Fruit fly (Drosophila melanogaster) whole organism, embryonic: ENCODE data around the gene hog.
A peak's percentile ranks its signal among the peaks of the same experiment; 100 is the strongest.

Experiments
- Abd-B ChIP-seq: fragments of 200-800 bp; sonication (Bioruptor generic); optimal IDR thresholded peaks from 2 replicates; lab custom pipeline; 2018; ENCODE audit warnings: missing biosample characterization, mild to moderate bottlenecking, missing genetic modification characterization, moderate library complexity
- Adf1 ChIP-seq: fragments of 200-800 bp; sonication (Bioruptor generic); IDR thresholded peaks from 2 replicates; pipeline ENCODE4 v1.3.6; 2022; ENCODE audit warnings: missing biosample characterization, missing genetic modification characterization
- Aef1 ChIP-seq: fragments of 200-800 bp; sonication (Bioruptor generic); IDR thresholded peaks from 3 replicates; pipeline ENCODE4 v1.3.6; 2022; ENCODE audit warnings: missing biosample characterization, missing genetic modification characterization
- CG10366 ChIP-seq: fragments of 200-800 bp; sonication (Bioruptor generic); IDR thresholded peaks from 2 replicates; pipeline ENCODE4 v1.3.6; 2022; ENCODE audit warnings: missing biosample characterization, missing genetic modification characterization
- CG11093 ChIP-seq: fragments of 200-800 bp; sonication (Bioruptor generic); IDR thresholded peaks from 3 replicates; pipeline ENCODE4 v1.3.6; 2022; ENCODE audit warnings: missing biosample characterization, missing genetic modification characterization
- CG12219 ChIP-seq: fragments of 200-800 bp; sonication (Bioruptor generic); optimal IDR thresholded peaks from 3 replicates; lab custom pipeline; 2018; ENCODE audit warnings: missing biosample characterization, mild to moderate bottlenecking, missing genetic modification characterization
- CG13123 ChIP-seq: fragments of 200-800 bp; sonication (Bioruptor generic); optimal IDR thresholded peaks from 2 replicates; lab custom pipeline; 2016; ENCODE audit warnings: missing biosample characterization, missing genetic modification characterization
- CG13894 ChIP-seq: fragments of 200-800 bp; sonication (Bioruptor generic); optimal IDR thresholded peaks from 3 replicates; lab custom pipeline; 2018; ENCODE audit warnings: missing biosample characterization, mild to moderate bottlenecking, missing genetic modification characterization, moderate library complexity
- CG14667 ChIP-seq: fragments of 200-800 bp; sonication (Bioruptor generic); IDR thresholded peaks from 2 replicates; pipeline ENCODE4 v1.3.6; 2022; ENCODE audit warnings: missing biosample characterization, missing genetic modification characterization
- CG14860 ChIP-seq: fragments of 200-800 bp; sonication (Bioruptor generic); IDR thresholded peaks from 3 replicates; pipeline ENCODE4 v1.3.6; 2022; ENCODE audit warnings: missing biosample characterization, missing genetic modification characterization; ENCODE audit not compliant: partially characterized antibody
- CG17328 ChIP-seq: fragments of 200-800 bp; sonication (Bioruptor generic); IDR thresholded peaks from 2 replicates; pipeline ENCODE4 v1.3.6; 2022; ENCODE audit warnings: missing biosample characterization, missing genetic modification characterization
- CG17359 ChIP-seq: fragments of 200-800 bp; sonication (Bioruptor generic); optimal IDR thresholded peaks from 3 replicates; lab custom pipeline; 2018; ENCODE audit warnings: missing biosample characterization, mild to moderate bottlenecking, missing genetic modification characterization, moderate library complexity
- CG18599 ChIP-seq: fragments of 200-800 bp; sonication (Bioruptor generic); optimal IDR thresholded peaks from 3 replicates; lab custom pipeline; 2017; ENCODE audit warnings: missing biosample characterization, missing genetic modification characterization, mild to moderate bottlenecking, moderate library complexity, missing genetic modification reagents
- CG18619 ChIP-seq: fragments of 200-800 bp; sonication (Bioruptor generic); optimal IDR thresholded peaks from 3 replicates; lab custom pipeline; 2017; ENCODE audit warnings: missing biosample characterization, mild to moderate bottlenecking, missing genetic modification characterization
- CG2678 ChIP-seq: fragments of 200-800 bp; sonication (Bioruptor generic); optimal IDR thresholded peaks from 3 replicates; lab custom pipeline; 2019; ENCODE audit warnings: missing biosample characterization, mild to moderate bottlenecking, missing genetic modification characterization, moderate library complexity
- CG4328 ChIP-seq: fragments of 200-800 bp; sonication (Bioruptor generic); optimal IDR thresholded peaks from 3 replicates; lab custom pipeline; 2017; ENCODE audit warnings: missing biosample characterization, missing genetic modification reagents, missing genetic modification characterization
- CG4424 ChIP-seq: fragments of 200-800 bp; sonication (Bioruptor generic); optimal IDR thresholded peaks from 3 replicates; lab custom pipeline; 2016; ENCODE audit warnings: missing biosample characterization, missing genetic modification characterization
- CG6683 ChIP-seq: fragments of 200-800 bp; sonication (Bioruptor generic); optimal IDR thresholded peaks from 2 replicates; lab custom pipeline; 2017; ENCODE audit warnings: missing biosample characterization, mild to moderate bottlenecking, missing genetic modification characterization, missing genetic modification reagents
- CG6765 ChIP-seq: fragments of 200-800 bp; sonication (Bioruptor generic); optimal IDR thresholded peaks from 3 replicates; lab custom pipeline; 2017; ENCODE audit warnings: missing biosample characterization, mild to moderate bottlenecking, missing genetic modification characterization
- CG7745 ChIP-seq: fragments of 200-800 bp; sonication (Bioruptor generic); optimal IDR thresholded peaks from 2 replicates; lab custom pipeline; 2018; ENCODE audit warnings: missing biosample characterization, mild to moderate bottlenecking, missing genetic modification characterization, moderate library complexity
- CG8359 ChIP-seq: fragments of 200-800 bp; sonication (Bioruptor generic); optimal IDR thresholded peaks from 2 replicates; lab custom pipeline; 2017; ENCODE audit warnings: missing biosample characterization, mild to moderate bottlenecking, missing genetic modification characterization, borderline replicate concordance
- CG8924 ChIP-seq: fragments of 200-800 bp; optimal IDR thresholded peaks from 3 replicates; lab custom pipeline; 2019; ENCODE audit warnings: missing biosample characterization, mild to moderate bottlenecking, missing genetic modification characterization, moderate library complexity
- CG9932 ChIP-seq: fragments of 200-800 bp; sonication (Bioruptor generic); IDR thresholded peaks from 2 replicates; pipeline ENCODE4 v1.3.6; 2022; ENCODE audit warnings: missing biosample characterization, missing genetic modification characterization
- CTCF ChIP-seq: fragments of 200-800 bp; sonication (Bioruptor generic); optimal IDR thresholded peaks from 2 replicates; lab custom pipeline; 2017; ENCODE audit warnings: missing biosample characterization, mild to moderate bottlenecking, missing genetic modification characterization, moderate library complexity
- CoRest ChIP-seq: fragments of 200-800 bp; sonication (Bioruptor generic); optimal IDR thresholded peaks from 3 replicates; lab custom pipeline; 2018; ENCODE audit warnings: missing biosample characterization, mild to moderate bottlenecking, missing genetic modification characterization, moderate library complexity
- Deaf1 ChIP-seq: fragments of 200-800 bp; optimal IDR thresholded peaks from 3 replicates; lab custom pipeline; 2019; ENCODE audit warnings: missing biosample characterization, mild to moderate bottlenecking, missing genetic modification characterization, moderate library complexity
- Dp ChIP-seq: fragments of 200-800 bp; sonication (Bioruptor generic); optimal IDR thresholded peaks from 2 replicates; lab custom pipeline; 2018; ENCODE audit warnings: missing biosample characterization, mild to moderate bottlenecking, missing genetic modification characterization, moderate library complexity
- E2f1 ChIP-seq: fragments of 200-800 bp; sonication (Bioruptor generic); IDR thresholded peaks from 2 replicates; pipeline ENCODE4 v1.3.6; 2022; ENCODE audit warnings: missing biosample characterization, missing genetic modification characterization
- HHEX ChIP-seq: fragments of 200-800 bp; sonication (Bioruptor generic); optimal IDR thresholded peaks from 3 replicates; lab custom pipeline; 2017; ENCODE audit warnings: missing biosample characterization, mild to moderate bottlenecking, missing genetic modification characterization, missing genetic modification reagents
- HLH3B ChIP-seq: fragments of 200-800 bp; sonication (Bioruptor generic); IDR thresholded peaks from 2 replicates; pipeline ENCODE4 v1.3.6; 2022; ENCODE audit warnings: missing biosample characterization, missing genetic modification characterization
- HLH4C ChIP-seq: fragments of 200-800 bp; sonication (Bioruptor generic); IDR thresholded peaks from 3 replicates; pipeline ENCODE4 v1.3.6; 2022; ENCODE audit warnings: missing biosample characterization, missing genetic modification characterization; ENCODE audit not compliant: partially characterized antibody
- HLH54F ChIP-seq: fragments of 200-800 bp; sonication (Bioruptor generic); optimal IDR thresholded peaks from 3 replicates; lab custom pipeline; 2016; ENCODE audit warnings: missing biosample characterization, missing genetic modification characterization
- NfI ChIP-seq: fragments of 200-800 bp; sonication (Bioruptor generic); optimal IDR thresholded peaks from 3 replicates; lab custom pipeline; 2018; ENCODE audit warnings: missing biosample characterization, mild to moderate bottlenecking, missing genetic modification characterization, moderate library complexity
- Ptx1 ChIP-seq: fragments of 200-800 bp; sonication (Bioruptor generic); IDR thresholded peaks from 2 replicates; pipeline ENCODE4 v1.3.6; 2022; ENCODE audit warnings: missing biosample characterization, missing genetic modification characterization
- Side ChIP-seq: fragments of 200-800 bp; sonication (Bioruptor generic); optimal IDR thresholded peaks from 2 replicates; lab custom pipeline; 2016; ENCODE audit warnings: missing biosample characterization, missing genetic modification characterization
- Sry-β ChIP-seq: fragments of 200-800 bp; sonication (Bioruptor generic); optimal IDR thresholded peaks from 2 replicates; lab custom pipeline; 2018; ENCODE audit warnings: missing biosample characterization, mild to moderate bottlenecking, missing genetic modification characterization, moderate library complexity
- ara ChIP-seq: fragments of 200-800 bp; sonication (Bioruptor generic); IDR thresholded peaks from 2 replicates; pipeline ENCODE4 v1.3.6; 2022; ENCODE audit warnings: missing biosample characterization, missing genetic modification characterization
- cwo ChIP-seq: fragments of 200-800 bp; sonication (Bioruptor generic); optimal IDR thresholded peaks from 3 replicates; lab custom pipeline; 2017; ENCODE audit warnings: missing biosample characterization, missing genetic modification characterization, mild to moderate bottlenecking, moderate library complexity, missing genetic modification reagents
- dysf ChIP-seq: fragments of 200-800 bp; sonication (Bioruptor generic); IDR thresholded peaks from 3 replicates; pipeline ENCODE4 v1.3.6; 2022; ENCODE audit warnings: missing biosample characterization, missing genetic modification characterization
- fd102C ChIP-seq: fragments of 200-800 bp; sonication (Bioruptor generic); optimal IDR thresholded peaks from 2 replicates; lab custom pipeline; 2018; ENCODE audit warnings: missing biosample characterization, mild to moderate bottlenecking, missing genetic modification characterization, moderate library complexity
- fd96Cb ChIP-seq: fragments of 200-800 bp; sonication (Bioruptor generic); optimal IDR thresholded peaks from 2 replicates; lab custom pipeline; 2018; ENCODE audit warnings: missing biosample characterization, mild to moderate bottlenecking, missing genetic modification characterization, moderate library complexity
- gce ChIP-seq: fragments of 200-800 bp; sonication (Bioruptor generic); IDR thresholded peaks from 3 replicates; pipeline ENCODE4 v1.3.6; 2022; ENCODE audit warnings: missing biosample characterization, missing genetic modification characterization
- grau ChIP-seq: fragments of 200-800 bp; optimal IDR thresholded peaks from 3 replicates; lab custom pipeline; 2019; ENCODE audit warnings: missing biosample characterization, mild to moderate bottlenecking, missing genetic modification characterization, moderate library complexity
- gsb-n ChIP-seq: fragments of 200-800 bp; sonication (Bioruptor generic); optimal IDR thresholded peaks from 3 replicates; lab custom pipeline; 2018; ENCODE audit warnings: missing biosample characterization, mild to moderate bottlenecking, missing genetic modification characterization
- knrl ChIP-seq: fragments of 200-800 bp; sonication (Bioruptor generic); IDR thresholded peaks from 3 replicates; pipeline ENCODE4 v1.3.6; 2022; ENCODE audit warnings: missing biosample characterization, missing genetic modification characterization; ENCODE audit not compliant: partially characterized antibody
- p53 ChIP-seq: fragments of 200-800 bp; sonication (Bioruptor generic); optimal IDR thresholded peaks from 2 replicates; lab custom pipeline; 2016; ENCODE audit warnings: missing biosample characterization, missing genetic modification characterization
- psq ChIP-seq: fragments of 200-800 bp; sonication (Bioruptor generic); optimal IDR thresholded peaks from 2 replicates; lab custom pipeline; 2017; ENCODE audit warnings: missing biosample characterization, missing genetic modification characterization
- pum ChIP-seq: fragments of 200-800 bp; sonication (Bioruptor generic); optimal IDR thresholded peaks from 2 replicates; lab custom pipeline; 2016; ENCODE audit warnings: missing biosample characterization, missing genetic modification characterization
- slbo ChIP-seq: fragments of 200-800 bp; sonication (Bioruptor generic); IDR thresholded peaks from 2 replicates; pipeline ENCODE4 v1.3.6; 2022; ENCODE audit warnings: missing biosample characterization, missing genetic modification characterization
- tgo ChIP-seq: fragments of 200-800 bp; sonication (Bioruptor generic); IDR thresholded peaks from 3 replicates; pipeline ENCODE4 v1.3.6; 2022; ENCODE audit warnings: missing biosample characterization, missing genetic modification characterization
- tio ChIP-seq: fragments of 200-800 bp; sonication (Bioruptor generic); optimal IDR thresholded peaks from 2 replicates; lab custom pipeline; 2017; ENCODE audit warnings: missing biosample characterization, missing genetic modification characterization, inconsistent platforms
- wek ChIP-seq: fragments of 200-800 bp; sonication (Bioruptor generic); optimal IDR thresholded peaks from 3 replicates; lab custom pipeline; 2018; ENCODE audit warnings: missing biosample characterization, mild to moderate bottlenecking, missing genetic modification characterization, moderate library complexity

The hog gene

dm6 chrX:14743819-14744218, 25.1 kb upstream of the hog start (continued):
- peak; percentile 56 for TF ChIP-seq CG8924
- TF ChIP-seq tio (GFP tag; lab: Kevin White, UChicago), result peak; percentile 38
- no peak for TF ChIP-seq p53 (GFP tag; lab: Kevin White, UChicago)
- no peak for TF ChIP-seq HLH54F (GFP tag; lab: Kevin White, UChicago)
- no peak for TF ChIP-seq CG6683 (GFP tag; lab: Kevin White, UChicago)
- peak; percentile 15 for TF ChIP-seq CG12219 (GFP tag; lab: Kevin White, UChicago)
- TF ChIP-seq gce (GFP tag; lab: Robert Waterston, UW), result no peak
- TF ChIP-seq CG10366 (GFP tag; lab: Robert Waterston, UW), result peak; percentile 28; the same call in 1 of the 2 replicates
- peak; percentile 56; the same call in 1 of the 2 replicates for TF ChIP-seq HLH3B (GFP tag; lab: Robert Waterston, UW)
- no peak for TF ChIP-seq psq (GFP tag; lab: Kevin White, UChicago)
- peak; percentile 65 for TF ChIP-seq CG2678 (tag; lab: Kevin White, UChicago)
- TF ChIP-seq HLH4C (GFP tag; lab: Robert Waterston, UW), result no peak
- TF ChIP-seq knrl, result no peak
- no peak for TF ChIP-seq CG4328 (GFP tag; lab: Kevin White, UChicago)
- peak; percentile 40 for TF ChIP-seq CG18619 (GFP tag; lab: Kevin White, UChicago)
- TF ChIP-seq slbo, result peak; percentile 50
- peak; percentile 70 for TF ChIP-seq gsb-n (tag; lab: Kevin White, UChicago)
- TF ChIP-seq CTCF (GFP tag; lab: Kevin White, UChicago), result no peak
- TF ChIP-seq CG17359 (tag; lab: Kevin White, UChicago), result peak; percentile 54
- TF ChIP-seq CG11093 (GFP tag; lab: Robert Waterston, UW), result no peak
- no peak for TF ChIP-seq CG13123
- peak; percentile 11 for TF ChIP-seq Deaf1
- no peak for TF ChIP-seq fd102C
- TF ChIP-seq Side (GFP tag; lab: Kevin White, UChicago), result no peak
- peak; percentile 41 for TF ChIP-seq HHEX (GFP tag; lab: Kevin White, UChicago)
- peak; percentile 41 for TF ChIP-seq CG4424 (GFP tag; lab: Kevin White, UChicago)
- peak; percentile 54 for TF ChIP-seq tgo (GFP tag; lab: Robert Waterston, UW)
- TF ChIP-seq cwo, result peak; percentile 19
- TF ChIP-seq CG18599 (GFP tag; lab: Kevin White, UChicago), result peak; percentile 61
- no peak for TF ChIP-seq CG14667 (GFP tag; lab: Robert Waterston, UW)
- no peak for TF ChIP-seq CG6765 (GFP tag; lab: Kevin White, UChicago)

- TF ChIP-seq wek (GFP tag; lab: Kevin White, UChicago), result no peak
- TF ChIP-seq CG17328 (GFP tag; lab: Robert Waterston, UW), result 0 out of 2 replicates have a peak, but pooled peaks have one; percentile 32
- TF ChIP-seq CG9932 (GFP tag; lab: Robert Waterston, UW), result no peak
- TF ChIP-seq CG7745 (tag; lab: Kevin White, UChicago), result no peak
- peak; percentile 29 for TF ChIP-seq pum (GFP tag; lab: Kevin White, UChicago)
- no peak for TF ChIP-seq Sry-β
- no peak for TF ChIP-seq CG8359 (GFP tag; lab: Kevin White, UChicago)
- TF ChIP-seq CG13894 (tag; lab: Kevin White, UChicago), result no peak
- TF ChIP-seq slbo, result no peak
- no peak for TF ChIP-seq CG14860
- TF ChIP-seq NfI (GFP tag; lab: Kevin White, UChicago), result no peak
- no peak for TF ChIP-seq dysf (GFP tag; lab: Robert Waterston, UW)
- TF ChIP-seq E2f1 (GFP tag; lab: Robert Waterston, UW), result no peak
- 0 out of 3 replicates have a peak, but pooled peaks have one; percentile 12 for TF ChIP-seq Aef1 (GFP tag; lab: Robert Waterston, UW)
- no peak for TF ChIP-seq Ptx1 (GFP tag; lab: Robert Waterston, UW)
- TF ChIP-seq Abd-B (GFP tag; lab: Kevin White, UChicago), result peak; percentile 20
- no peak for TF ChIP-seq ara
- TF ChIP-seq grau, result peak; percentile 13
- peak; percentile 9 for TF ChIP-seq CoRest
- no peak for TF ChIP-seq Dp (GFP tag; lab: Kevin White, UChicago)
- TF ChIP-seq fd96Cb, result peak; percentile 36
- TF ChIP-seq Adf1 (GFP tag; lab: Robert Waterston, UW), result no peak
Observed at dm6 chrX:14738420-14738819, 19.7 kb upstream of the hog start.
